Fruit fly (Drosophila melanogaster) whole organism: Measurements from ENCODE around the gene D2hgdh.

Experiments used
- Dll ChIP-seq: fragments of >200 bp; optimal IDR thresholded peaks from 2 replicates; lab custom pipeline; 2017
- EcR ChIP-seq, 2 experiments: fragments of >200 bp; optimal IDR thresholded peaks; 2 replicates each; lab custom pipeline; 2017; ENCODE audit warnings: missing biosample characterization in 2 of 2, missing genetic modification characterization in 2 of 2, missing genetic modification reagents in 2 of 2
- psq ChIP-seq: fragments of >200 bp; optimal IDR thresholded peaks from 2 replicates; lab custom pipeline; 2017
- usp ChIP-seq: fragments of >200 bp; optimal IDR thresholded peaks from 2 replicates; lab custom pipeline; 2017; ENCODE audit warnings: missing biosample characterization, missing genetic modification characterization, mixed read lengths

dm6 chrX:2134226-2134880, 6.9 kb upstream of the D2hgdh start:
- TF ChIP-seq Dll (no peak), psq (lab: Kevin White, UChicago) (no peak), usp (GFP tag; lab: Kevin White, UChicago) (no peak), EcR (GFP tag; optimal IDR thresholded peaks at IDR 0.05; lab: Kevin White, UChicago) (no peak)
